Fruit fly (Drosophila melanogaster): ENCODE results near the gene Wnt10.

Wnt10 gene

dm6 chr2L:7411947-7412621, 48.9 kb downstream of the Wnt10 start, which contains the start of gene chm (continued):
- TF ChIP-seq CG12299 (tag; optimal IDR thresholded peaks at IDR 0.05) (no peak), Bgb (GFP tag; IDR thresholded peaks at IDR 0.05; ENCODE audit: partially characterized antibody) (peak; percentile 86), CG9609 (GFP tag; optimal IDR thresholded peaks at IDR 0.05) (no peak), oc (tag; optimal IDR thresholded peaks at IDR 0.05) (no peak), CG7786 (GFP tag; optimal IDR thresholded peaks at IDR 0.05) (peak; percentile 47), rib (GFP tag; IDR thresholded peaks at IDR 0.05) (no peak), HLH3B (GFP tag; IDR thresholded peaks at IDR 0.05) (0 out of 2 replicates have a peak, but pooled peaks have one; percentile 4), D19A (tag; optimal IDR thresholded peaks at IDR 0.05) (no peak), CG18619 (GFP tag; optimal IDR thresholded peaks at IDR 0.05) (no peak), Lpt (GFP tag; optimal IDR thresholded peaks at IDR 0.05) (no peak), sqz (GFP tag; optimal IDR thresholded peaks at IDR 0.05) (no peak), jing (GFP tag; optimal IDR thresholded peaks at IDR 0.05) (no peak), Oaz (GFP tag; IDR thresholded peaks at IDR 0.05) (no peak), D19B (GFP tag; optimal IDR thresholded peaks at IDR 0.05) (no peak), bab2 (GFP tag; optimal IDR thresholded peaks at IDR 0.05) (peak; percentile 10), NK7.1 (GFP tag; optimal IDR thresholded peaks at IDR 0.05) (no peak), Abd-B (GFP tag; optimal IDR thresholded peaks at IDR 0.05) (no peak), gfzf (GFP tag; optimal IDR thresholded peaks at IDR 0.05) (peak; percentile 88), CG1024 (GFP tag; IDR thresholded peaks at IDR 0.05) (no peak), Hr3 (GFP tag; optimal IDR thresholded peaks at IDR 0.05) (peak; percentile 28), vvl (GFP tag; IDR thresholded peaks at IDR 0.05) (peak; percentile 65), CG11695 (GFP tag; IDR thresholded peaks at IDR 0.05) (no peak), CG10321 (GFP tag; IDR thresholded peaks at IDR 0.05) (no peak), Xbp1 (GFP tag; optimal IDR thresholded peaks at IDR 0.05) (peak; percentile 49), peb (GFP tag; IDR thresholded peaks at IDR 0.05) (no peak), amos (GFP tag; IDR thresholded peaks at IDR 0.05; ENCODE audit: partially characterized antibody) (peak; percentile 92), crc (GFP tag; optimal IDR thresholded peaks at IDR 0.05) (no peak), CG2202 (tag; optimal IDR thresholded peaks at IDR 0.05) (no peak), Trl (optimal IDR thresholded peaks at IDR 0.05) (no peak), Trl (GFP tag; optimal IDR thresholded peaks at IDR 0.05) (peak; percentile 26), Hand (GFP tag; optimal IDR thresholded peaks at IDR 0.05) (no peak), MTF-1 (GFP tag; optimal IDR thresholded peaks at IDR 0.05; ENCODE audit: borderline replicate concordance) (no peak), ap (GFP tag; IDR thresholded peaks at IDR 0.05) (0 out of 2 replicates have a peak, but pooled peaks have one; percentile 9), ash1 (GFP tag; optimal IDR thresholded peaks at IDR 0.05) (no peak), kah (GFP tag; optimal IDR thresholded peaks at IDR 0.05) (no peak), chinmo (GFP tag; IDR thresholded peaks at IDR 0.05; ENCODE audit: partially characterized antibody) (peak; percentile 60; the same call in 3 of the 4 replicates), lmd (GFP tag; IDR thresholded peaks at IDR 0.05) (peak; percentile 32; the same call in 1 of the 2 replicates), Optix (GFP tag; IDR thresholded peaks at IDR 0.05) (no peak), CG5245 (GFP tag; optimal IDR thresholded peaks at IDR 0.05) (no peak), al (GFP tag; IDR thresholded peaks at IDR 0.05) (0 out of 2 replicates have a peak, but pooled peaks have one; percentile 42), Elba2 (GFP tag; optimal IDR thresholded peaks at IDR 0.05) (no peak), Myb (GFP tag; optimal IDR thresholded peaks at IDR 0.05) (peak; percentile 32), mirr (GFP tag; optimal IDR thresholded peaks at IDR 0.05) (no peak), CG4707 (GFP tag; optimal IDR thresholded peaks at IDR 0.05) (no peak), nerfin-2 (GFP tag; IDR thresholded peaks at IDR 0.05; ENCODE audit: partially characterized antibody) (peak; percentile 76), Jarid2 (GFP tag; optimal IDR thresholded peaks at IDR 0.05) (no peak), Eip74EF (GFP tag; optimal IDR thresholded peaks at IDR 0.05) (no peak), Fer1 (GFP tag; optimal IDR thresholded peaks at IDR 0.05) (peak; percentile 21), CG8765 (GFP tag; IDR thresholded peaks at IDR 0.05) (no peak), E2f2 (GFP tag; IDR thresholded peaks at IDR 0.05) (peak; percentile 54)
